Worm (Caenorhabditis elegans) whole organism, L4 larva: ENCODE results near the gene cpt-5.

Experiments used
- aly-2 ChIP-seq: sonication (generic microtip); optimal IDR thresholded peaks from 2 replicates; lab custom pipeline; 2018; ENCODE audit warnings: missing biosample characterization, missing genetic modification characterization
- lin-13 ChIP-seq: fragments of 150-350 bp; optimal IDR thresholded peaks from 2 replicates; lab custom pipeline; 2014; ENCODE audit warnings: missing biosample characterization, missing genetic modification reagents, missing genetic modification characterization
- madf-5 ChIP-seq, 2 experiments: fragments of 200-800 bp; sonication (Bioruptor generic); IDR thresholded peaks; 2 replicates each; pipeline ENCODE4 v1.3.6; 2022; ENCODE audit warnings: missing compliant biosample characterization in 2 of 2, missing genetic modification characterization in 2 of 2
- mes-2 ChIP-seq: sonication (generic microtip); optimal IDR thresholded peaks from 2 replicates; lab custom pipeline; 2016; ENCODE audit warnings: missing genotype, mild to moderate bottlenecking, missing genetic modification characterization, missing compliant biosample characterization; ENCODE audit not compliant: poor library complexity, severe bottlenecking
- rbr-2 ChIP-seq: sonication (generic microtip); optimal IDR thresholded peaks from 2 replicates; lab custom pipeline; 2016; ENCODE audit warnings: missing genotype, missing genetic modification characterization, missing compliant biosample characterization
- skn-1 ChIP-seq: fragments of 150-350 bp; optimal IDR thresholded peaks from 2 replicates; lab custom pipeline; 2014; ENCODE audit warnings: missing biosample characterization, missing genetic modification characterization
- snpc-4 ChIP-seq: fragments of 150-350 bp; optimal IDR thresholded peaks from 2 replicates; lab custom pipeline; 2014; ENCODE audit warnings: missing biosample characterization, missing genetic modification characterization
- tag-97 ChIP-seq: fragments of 200-800 bp; sonication (Bioruptor generic); IDR thresholded peaks from 2 replicates; pipeline ENCODE4 v1.3.6; 2022; ENCODE audit warnings: missing genetic modification characterization, missing compliant biosample characterization
- unc-39 ChIP-seq: sonication (generic microtip); optimal IDR thresholded peaks from 2 replicates; lab custom pipeline; 2017; ENCODE audit warnings: missing biosample characterization, missing genetic modification characterization
- ztf-7 ChIP-seq: fragments of 150-350 bp; optimal IDR thresholded peaks from 2 replicates; lab custom pipeline; 2014; ENCODE audit warnings: missing biosample characterization, missing genetic modification characterization

DNA sequence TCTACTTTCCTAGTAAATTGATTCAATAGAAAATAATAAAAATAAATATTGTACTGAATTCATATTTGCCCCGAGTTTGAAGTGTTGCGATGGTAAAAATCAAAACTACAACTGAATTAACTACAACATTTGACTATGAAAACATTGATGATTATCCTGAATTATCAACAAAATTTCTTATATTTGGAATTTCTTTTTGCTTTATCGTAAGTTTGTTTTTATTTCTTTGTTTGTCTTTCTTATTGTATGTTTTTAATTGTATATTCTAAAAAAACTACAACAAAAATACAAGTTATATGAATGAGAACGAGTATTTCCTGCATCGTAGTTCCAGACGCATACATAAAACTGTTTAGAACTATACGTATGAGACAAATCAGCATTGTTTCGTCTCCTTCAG is 35.8 kb upstream of the cpt-5 start, which contains the start of gene srx-128:
- TF ChIP-seq tag-97 (GFP tag; lab: Robert Waterston, UW) (no peak), ztf-7 (tag; lab: Kevin White, UChicago) (no peak), unc-39 (no peak), madf-5 (GFP tag; IDR thresholded peaks at IDR 0.05; lab: Robert Waterston, UW) (no peak), mes-2 (tag; lab: Kevin White, UChicago) (no peak), snpc-4 (no peak), aly-2 (tag; lab: Kevin White, UChicago) (no peak), lin-13 (GFP tag; lab: Kevin White, UChicago) (no peak), rbr-2 (tag; lab: Kevin White, UChicago) (no peak), skn-1 (tag; lab: Kevin White, UChicago) (no peak)
